Worm (Caenorhabditis elegans): Measurements from ENCODE around the gene Y37E11AL.2.

DNA sequence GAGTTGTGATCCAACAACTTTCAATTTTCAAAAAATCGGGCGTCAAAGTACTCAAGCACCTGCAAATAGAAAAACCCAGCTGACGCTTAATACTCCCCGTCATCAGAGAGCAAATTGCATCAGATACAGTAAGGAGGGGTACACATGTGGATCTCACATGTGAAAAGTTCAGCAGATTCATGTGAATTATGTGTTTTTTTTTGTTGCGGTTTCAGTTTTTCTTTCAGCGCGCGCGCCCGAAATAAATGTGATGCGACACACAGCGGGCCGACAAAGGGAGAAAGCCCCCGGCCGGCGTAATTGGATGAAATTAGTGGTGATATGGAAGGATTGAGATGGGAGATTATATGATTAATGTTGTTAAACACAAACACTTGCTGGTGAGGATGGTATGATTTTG lies 46.1 kb upstream of the Y37E11AL.2 start:
- TF ChIP-seq hmg-4 (GFP tag; optimal IDR thresholded peaks at IDR 0.05): no peak
- TF ChIP-seq hmbx-1 (tag; optimal IDR thresholded peaks at IDR 0.05): no peak
- TF ChIP-seq ama-1 (optimal IDR thresholded peaks at IDR 0.05): no peak
- TF ChIP-seq pes-1 (GFP tag; IDR thresholded peaks at IDR 0.05): no peak
- no peak for TF ChIP-seq aly-1 (tag; optimal IDR thresholded peaks at IDR 0.05)
- TF ChIP-seq scrt-1 (GFP tag; IDR thresholded peaks at IDR 0.05): no peak
